Fruit fly (Drosophila melanogaster): Measurements from ENCODE around the gene IPIP.

DNA sequence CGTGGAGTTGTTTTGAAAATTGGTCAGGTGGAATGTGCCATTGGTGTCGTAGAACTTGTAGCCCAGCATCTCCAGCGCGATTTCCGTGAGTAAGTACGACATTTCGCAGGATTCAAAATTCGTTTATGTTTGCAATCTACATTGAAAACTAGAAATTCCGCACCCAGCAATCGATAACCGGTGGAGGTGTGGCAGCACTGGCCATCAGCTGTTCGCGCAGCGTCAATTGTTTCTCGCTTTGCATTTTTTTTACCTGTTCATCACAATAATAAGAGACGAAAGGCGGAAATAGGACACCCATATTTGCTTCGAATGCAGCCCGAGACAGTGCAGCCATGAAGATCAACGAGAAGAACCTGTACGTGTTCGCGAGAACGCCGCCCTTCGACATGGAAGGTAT is 740 bp downstream of the IPIP start, which contains the start of the genes CG34179 and slmo:
- TF ChIP-seq prd (optimal IDR thresholded peaks at IDR 0.05), result no peak
- TF ChIP-seq prd (GFP tag; IDR thresholded peaks at IDR 0.05), result no peak
- TF ChIP-seq trh (GFP tag; optimal IDR thresholded peaks at IDR 0.05), result no peak
- no peak for TF ChIP-seq Dip3 (GFP tag; optimal IDR thresholded peaks at IDR 0.05)
- TF ChIP-seq dm (GFP tag; optimal IDR thresholded peaks at IDR 0.05), result no peak
- no peak for TF ChIP-seq Oli (tag; optimal IDR thresholded peaks at IDR 0.05)
- TF ChIP-seq MESR4 (GFP tag; optimal IDR thresholded peaks at IDR 0.05), result peak; percentile 41
- TF ChIP-seq Abd-B (GFP tag; optimal IDR thresholded peaks at IDR 0.05), result no peak
- no peak for TF ChIP-seq CG30020 (tag; optimal IDR thresholded peaks at IDR 0.05)
- TF ChIP-seq Ptx1 (GFP tag; IDR thresholded peaks at IDR 0.05), result no peak
- no peak for TF ChIP-seq CG6813 (GFP tag; optimal IDR thresholded peaks at IDR 0.05)
- no peak for TF ChIP-seq NC2β (GFP tag; optimal IDR thresholded peaks at IDR 0.05)
- TF ChIP-seq CG12155 (GFP tag; optimal IDR thresholded peaks at IDR 0.05), result no peak
